Fruit fly (Drosophila melanogaster): ENCODE results near the gene Tnpo-SR.
A peak's percentile ranks its signal among the peaks of the same experiment; 100 is the strongest.

Tnpo-SR gene

dm6 chr2L:2782790-2783189 lies 23.1 kb downstream of the Tnpo-SR start:
- no peak for TF ChIP-seq pan (optimal IDR thresholded peaks at IDR 0.05)
- no peak for TF ChIP-seq EcR (GFP tag; optimal IDR thresholded peaks at IDR 0.05)
- TF ChIP-seq psq (optimal IDR thresholded peaks at IDR 0.05), result no peak

dm6 chr2L:2797186-2797585 lies 37.5 kb downstream of the Tnpo-SR start:
- TF ChIP-seq psq (optimal IDR thresholded peaks at IDR 0.05) (no peak), pan (optimal IDR thresholded peaks at IDR 0.05) (no peak), CG8478 (optimal IDR thresholded peaks at IDR 0.05) (no peak), Dll (optimal IDR thresholded peaks at IDR 0.05) (no peak), usp (GFP tag; optimal IDR thresholded peaks at IDR 0.05) (no peak), EcR (GFP tag; optimal IDR thresholded peaks at IDR 0.05) (no peak)

- no peak for TF ChIP-seq CG8478 (optimal IDR thresholded peaks at IDR 0.05)
- no peak for TF ChIP-seq Dll (optimal IDR thresholded peaks at IDR 0.05)
- TF ChIP-seq usp (GFP tag; optimal IDR thresholded peaks at IDR 0.05), result no peak
- no peak for TF ChIP-seq pan (optimal IDR thresholded peaks at IDR 0.05)
- TF ChIP-seq psq (optimal IDR thresholded peaks at IDR 0.05), result no peak
- no peak for TF ChIP-seq EcR (GFP tag; optimal IDR thresholded peaks at IDR 0.05)
Measured at dm6 chr2L:2799909-2800478, 40.3 kb downstream of the Tnpo-SR start, which contains the start of gene Syt1. Gene Syt1, minus strand, starts transcription at chr2L:2799979.

dm6 chr2L:2800956-2801776 lies 41.4 kb downstream of the Tnpo-SR start:
- TF ChIP-seq EcR (GFP tag; optimal IDR thresholded peaks at IDR 0.05), result no peak
- TF ChIP-seq usp (GFP tag; optimal IDR thresholded peaks at IDR 0.05), result no peak
- TF ChIP-seq CG8478 (optimal IDR thresholded peaks at IDR 0.05), result no peak
- TF ChIP-seq Dll (optimal IDR thresholded peaks at IDR 0.05), result no peak
- no peak for TF ChIP-seq pan (optimal IDR thresholded peaks at IDR 0.05)
- no peak for TF ChIP-seq psq (optimal IDR thresholded peaks at IDR 0.05)

- TF ChIP-seq psq (optimal IDR thresholded peaks at IDR 0.05) (no peak), Dll (optimal IDR thresholded peaks at IDR 0.05) (no peak), usp (GFP tag; optimal IDR thresholded peaks at IDR 0.05) (no peak), pan (optimal IDR thresholded peaks at IDR 0.05) (no peak), EcR (GFP tag; optimal IDR thresholded peaks at IDR 0.05) (no peak), CG8478 (optimal IDR thresholded peaks at IDR 0.05) (no peak)
Measured at dm6 chr2L:2802527-2802926, 42.8 kb downstream of the Tnpo-SR start.

- TF ChIP-seq Dll (optimal IDR thresholded peaks at IDR 0.05) (peak; percentile 8), psq (optimal IDR thresholded peaks at IDR 0.05) (no peak)
Measured at dm6 chr2L:2804634-2805311, 45.0 kb downstream of the Tnpo-SR start, which contains the start of gene daw. Gene daw, plus strand, starts transcription at chr2L:2805261.

- TF ChIP-seq CG8478 (optimal IDR thresholded peaks at IDR 0.05) (no peak), Dll (optimal IDR thresholded peaks at IDR 0.05) (peak; percentile 49), pan (optimal IDR thresholded peaks at IDR 0.05) (no peak), psq (optimal IDR thresholded peaks at IDR 0.05) (no peak), usp (GFP tag; optimal IDR thresholded peaks at IDR 0.05) (no peak), EcR (GFP tag; optimal IDR thresholded peaks at IDR 0.05) (no peak)
Measured at dm6 chr2L:2806190-2806763, 46.6 kb downstream of the Tnpo-SR start.

- TF ChIP-seq CG8478 (optimal IDR thresholded peaks at IDR 0.05), result no peak
- no peak for TF ChIP-seq usp (GFP tag; optimal IDR thresholded peaks at IDR 0.05)
- no peak for TF ChIP-seq psq (optimal IDR thresholded peaks at IDR 0.05)
- no peak for TF ChIP-seq pan (optimal IDR thresholded peaks at IDR 0.05)
- no peak for TF ChIP-seq Dll (optimal IDR thresholded peaks at IDR 0.05)
- no peak for TF ChIP-seq EcR (GFP tag; optimal IDR thresholded peaks at IDR 0.05)
Measured at dm6 chr2L:2807597-2807996, 47.9 kb downstream of the Tnpo-SR start.

dm6 chr2L:2808038-2808699 lies 48.4 kb downstream of the Tnpo-SR start:
- no peak for TF ChIP-seq psq (optimal IDR thresholded peaks at IDR 0.05)
- TF ChIP-seq Dll (optimal IDR thresholded peaks at IDR 0.05), result no peak
- TF ChIP-seq usp (GFP tag; optimal IDR thresholded peaks at IDR 0.05), result no peak
- TF ChIP-seq EcR (GFP tag; optimal IDR thresholded peaks at IDR 0.05), result no peak
- TF ChIP-seq CG8478 (optimal IDR thresholded peaks at IDR 0.05), result no peak
- no peak for TF ChIP-seq pan (optimal IDR thresholded peaks at IDR 0.05)

- TF ChIP-seq Dll (optimal IDR thresholded peaks at IDR 0.05) (no peak), pan (optimal IDR thresholded peaks at IDR 0.05) (no peak), CG8478 (optimal IDR thresholded peaks at IDR 0.05) (no peak), usp (GFP tag; optimal IDR thresholded peaks at IDR 0.05) (no peak), psq (optimal IDR thresholded peaks at IDR 0.05) (no peak), EcR (GFP tag; optimal IDR thresholded peaks at IDR 0.05) (no peak)
Measured at dm6 chr2L:2810831-2811230, 51.1 kb downstream of the Tnpo-SR start.

dm6 chr2L:2812137-2812536 lies 52.4 kb downstream of the Tnpo-SR start, which contains the start of gene CG2964:
Gene CG2964, plus strand, starts transcription at chr2L:2812437.
- TF ChIP-seq CG8478 (optimal IDR thresholded peaks at IDR 0.05) (no peak), EcR (GFP tag; optimal IDR thresholded peaks at IDR 0.05) (no peak), pan (optimal IDR thresholded peaks at IDR 0.05) (no peak), Dll (optimal IDR thresholded peaks at IDR 0.05) (no peak), psq (optimal IDR thresholded peaks at IDR 0.05) (no peak), usp (GFP tag; optimal IDR thresholded peaks at IDR 0.05) (no peak)

Data from whole organism.